Fruit fly (Drosophila melanogaster) whole organism, pupa: Measurements from ENCODE around the gene CG14770.

ENCODE experiments used
- CG10348 ChIP-seq: fragments of 200-800 bp; sonication (Bioruptor generic); IDR thresholded peaks from 2 replicates; pipeline ENCODE4 v1.3.6; 2022; ENCODE audit warnings: missing biosample characterization, missing genetic modification characterization
- CG12605 ChIP-seq: fragments of 200-800 bp; sonication (Bioruptor generic); IDR thresholded peaks from 2 replicates; pipeline ENCODE4 v1.3.6; 2022; ENCODE audit warnings: missing biosample characterization, missing genetic modification characterization
- CG13204 ChIP-seq: fragments of 200-800 bp; sonication (Bioruptor generic); optimal IDR thresholded peaks from 2 replicates; lab custom pipeline; 2018; ENCODE audit warnings: missing biosample characterization, mild to moderate bottlenecking, missing genetic modification characterization, moderate library complexity
- CG14655 ChIP-seq: fragments of 200-800 bp; sonication (Bioruptor generic); optimal IDR thresholded peaks from 3 replicates; lab custom pipeline; 2017; ENCODE audit warnings: mild to moderate bottlenecking, missing biosample characterization, missing genetic modification reagents, missing genetic modification characterization
- CG15710 ChIP-seq: fragments of 200-800 bp; sonication (Bioruptor generic); optimal IDR thresholded peaks from 2 replicates; lab custom pipeline; 2018; ENCODE audit warnings: missing biosample characterization, mild to moderate bottlenecking, missing genetic modification characterization, moderate library complexity
- CG17806 ChIP-seq: fragments of 200-800 bp; sonication (Bioruptor generic); optimal IDR thresholded peaks from 2 replicates; lab custom pipeline; 2018; ENCODE audit warnings: missing biosample characterization, mild to moderate bottlenecking, missing genetic modification characterization, moderate library complexity
- CG32121 ChIP-seq: fragments of 200-800 bp; sonication (Bioruptor generic); IDR thresholded peaks from 2 replicates; pipeline ENCODE4 v1.3.6; 2022; ENCODE audit warnings: missing biosample characterization, missing genetic modification characterization
- CG34367 ChIP-seq: fragments of 200-800 bp; sonication (Bioruptor generic); optimal IDR thresholded peaks from 2 replicates; lab custom pipeline; 2018; ENCODE audit warnings: missing biosample characterization, mild to moderate bottlenecking, missing genetic modification characterization
- CG4496 ChIP-seq: fragments of 200-800 bp; sonication (Bioruptor generic); IDR thresholded peaks from 3 replicates; pipeline ENCODE4 v1.3.6; 2022; ENCODE audit warnings: missing biosample characterization, missing genetic modification characterization
- CG8159 ChIP-seq: fragments of 200-800 bp; sonication (Bioruptor generic); optimal IDR thresholded peaks from 3 replicates; lab custom pipeline; 2018; ENCODE audit warnings: missing biosample characterization, mild to moderate bottlenecking, missing genetic modification characterization, moderate library complexity
- CG8301 ChIP-seq: fragments of 200-800 bp; sonication (Bioruptor generic); optimal IDR thresholded peaks from 2 replicates; lab custom pipeline; 2018; ENCODE audit warnings: missing biosample characterization, mild to moderate bottlenecking, missing genetic modification characterization
- CG9948 ChIP-seq: fragments of 200-800 bp; sonication (Bioruptor generic); optimal IDR thresholded peaks from 2 replicates; lab custom pipeline; 2018; ENCODE audit warnings: missing biosample characterization, mild to moderate bottlenecking, missing genetic modification characterization, moderate library complexity
- D1 ChIP-seq: fragments of 200-800 bp; sonication (Bioruptor generic); optimal IDR thresholded peaks from 2 replicates; lab custom pipeline; 2018; ENCODE audit warnings: missing biosample characterization, mild to moderate bottlenecking, missing genetic modification characterization, moderate library complexity
- EcR ChIP-seq: fragments of 200-800 bp; sonication (Bioruptor generic); optimal IDR thresholded peaks from 3 replicates; lab custom pipeline; 2019; ENCODE audit warnings: missing biosample characterization, missing genetic modification characterization, mild to moderate bottlenecking, moderate library complexity, missing genetic modification reagents
- Ets98B ChIP-seq: fragments of 200-800 bp; sonication (Bioruptor generic); IDR thresholded peaks from 2 replicates; pipeline ENCODE4 v1.3.6; 2022; ENCODE audit warnings: missing biosample characterization, missing genetic modification characterization
- Pif1A ChIP-seq: fragments of 200-800 bp; sonication (Bioruptor generic); optimal IDR thresholded peaks from 3 replicates; lab custom pipeline; 2016; ENCODE audit warnings: missing biosample characterization, missing genetic modification characterization
- Pif1B ChIP-seq: fragments of 200-800 bp; sonication (Bioruptor generic); optimal IDR thresholded peaks from 3 replicates; lab custom pipeline; 2016; ENCODE audit warnings: missing biosample characterization, missing genetic modification characterization
- Snoo ChIP-seq: fragments of 200-800 bp; sonication (Bioruptor generic); optimal IDR thresholded peaks from 3 replicates; lab custom pipeline; 2017; ENCODE audit warnings: missing biosample characterization, mild to moderate bottlenecking, missing genetic modification characterization, inconsistent platforms
- fd96Ca ChIP-seq: fragments of 200-800 bp; sonication (Bioruptor generic); IDR thresholded peaks from 3 replicates; pipeline ENCODE4 v1.3.6; 2022; ENCODE audit warnings: missing biosample characterization, missing genetic modification characterization
- gl ChIP-seq: fragments of 200-800 bp; sonication (Bioruptor generic); optimal IDR thresholded peaks from 2 replicates; lab custom pipeline; 2018; ENCODE audit warnings: missing biosample characterization, mild to moderate bottlenecking, missing genetic modification characterization
- rn ChIP-seq: fragments of 200-800 bp; sonication (Bioruptor generic); IDR thresholded peaks from 2 replicates; pipeline ENCODE4 v1.3.6; 2022; ENCODE audit warnings: missing biosample characterization, missing genetic modification characterization

The CG14770 gene

DNA sequence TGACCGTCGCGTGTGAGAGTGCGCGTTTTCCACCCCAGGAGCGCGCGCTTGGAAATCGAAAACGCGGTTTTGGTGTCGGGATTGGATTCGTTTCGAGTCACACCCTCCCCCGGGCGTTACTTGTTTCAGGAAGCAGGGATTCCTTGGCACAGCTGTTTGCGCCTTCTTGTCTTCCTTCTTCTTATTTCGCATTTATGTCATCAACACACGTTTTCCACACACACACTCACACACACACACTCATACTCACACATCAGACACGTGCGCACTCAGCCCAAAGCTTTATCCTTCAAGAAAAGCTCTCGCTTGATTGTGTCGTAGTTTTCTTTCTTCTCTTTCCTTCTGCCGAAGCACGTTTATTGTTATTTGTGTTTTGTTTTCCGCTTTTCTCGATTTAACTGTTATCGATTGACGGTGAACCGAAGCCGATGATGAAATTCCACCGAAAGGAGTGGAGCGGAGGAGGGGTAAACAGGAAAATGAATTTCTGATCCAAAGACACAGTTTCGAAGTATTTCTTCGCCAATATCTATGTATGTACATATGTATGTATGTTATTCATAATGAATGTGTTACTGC, 12.5 kb downstream of the CG14770 start:
- TF ChIP-seq CG13204 (GFP tag; lab: Kevin White, UChicago) (no peak), Pif1B (GFP tag; lab: Kevin White, UChicago) (no peak), CG9948 (no peak), D1 (no peak), CG32121 (GFP tag; lab: Robert Waterston, UW) (no peak), CG14655 (GFP tag; lab: Kevin White, UChicago) (no peak), Pif1A (GFP tag; lab: Kevin White, UChicago) (no peak), CG17806 (tag; lab: Kevin White, UChicago) (no peak), CG10348 (GFP tag; lab: Robert Waterston, UW) (no peak), Snoo (tag; lab: Kevin White, UChicago) (no peak), rn (GFP tag; lab: Robert Waterston, UW) (no peak), gl (tag; lab: Kevin White, UChicago) (no peak), CG12605 (no peak), fd96Ca (GFP tag; lab: Robert Waterston, UW) (no peak), EcR (no peak), Ets98B (GFP tag; lab: Robert Waterston, UW) (no peak)

DNA sequence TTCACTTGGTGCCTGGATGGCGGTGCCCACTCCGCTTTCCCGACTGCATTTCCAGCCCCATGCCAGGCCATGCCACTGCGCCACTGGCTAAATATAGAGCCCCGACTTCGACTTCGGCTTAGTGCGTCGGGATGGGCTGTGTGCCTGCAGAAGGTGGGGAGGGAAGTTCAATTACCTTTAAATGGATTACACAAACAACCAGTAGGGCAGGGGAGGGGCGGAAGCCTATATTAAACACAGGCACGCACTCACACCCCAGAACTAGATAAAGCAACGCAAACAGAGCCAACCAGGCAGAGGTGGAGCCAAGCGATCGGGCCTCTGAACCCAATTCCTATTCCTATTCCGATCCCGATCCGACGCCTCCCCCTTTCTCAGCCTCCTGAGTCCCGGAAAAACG, 13.4 kb downstream of the CG14770 start:
- no peak for TF ChIP-seq D1
- no peak for TF ChIP-seq Pif1A (GFP tag; lab: Kevin White, UChicago)
- peak; percentile 60 for TF ChIP-seq EcR
- TF ChIP-seq, all 21 proteins: peak for 1

DNA sequence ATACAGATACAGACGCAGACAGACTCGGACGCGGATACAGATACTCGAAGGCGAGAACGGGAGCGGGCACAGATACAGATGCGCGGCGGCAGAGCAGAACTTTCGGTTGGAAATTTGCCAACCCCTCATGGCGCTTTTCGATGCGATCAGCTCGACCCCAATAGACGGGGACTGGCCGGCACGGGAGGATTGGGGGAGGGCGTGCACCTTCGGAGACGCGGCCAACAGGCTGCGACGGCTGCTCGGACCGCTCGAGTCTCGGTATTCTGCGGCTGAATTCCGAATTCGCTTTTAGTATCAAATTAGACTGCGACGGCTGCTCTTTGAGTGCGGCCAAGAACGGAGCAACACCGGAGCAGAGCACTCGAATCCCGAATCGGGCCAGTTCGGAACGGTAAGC, 15.2 kb downstream of the CG14770 start:
- TF ChIP-seq CG13204 (GFP tag; lab: Kevin White, UChicago) (peak; percentile 14), rn (GFP tag; lab: Robert Waterston, UW) (no peak), fd96Ca (GFP tag; lab: Robert Waterston, UW) (no peak), CG10348 (GFP tag; lab: Robert Waterston, UW) (no peak), CG15710 (tag; lab: Kevin White, UChicago) (no peak)

DNA sequence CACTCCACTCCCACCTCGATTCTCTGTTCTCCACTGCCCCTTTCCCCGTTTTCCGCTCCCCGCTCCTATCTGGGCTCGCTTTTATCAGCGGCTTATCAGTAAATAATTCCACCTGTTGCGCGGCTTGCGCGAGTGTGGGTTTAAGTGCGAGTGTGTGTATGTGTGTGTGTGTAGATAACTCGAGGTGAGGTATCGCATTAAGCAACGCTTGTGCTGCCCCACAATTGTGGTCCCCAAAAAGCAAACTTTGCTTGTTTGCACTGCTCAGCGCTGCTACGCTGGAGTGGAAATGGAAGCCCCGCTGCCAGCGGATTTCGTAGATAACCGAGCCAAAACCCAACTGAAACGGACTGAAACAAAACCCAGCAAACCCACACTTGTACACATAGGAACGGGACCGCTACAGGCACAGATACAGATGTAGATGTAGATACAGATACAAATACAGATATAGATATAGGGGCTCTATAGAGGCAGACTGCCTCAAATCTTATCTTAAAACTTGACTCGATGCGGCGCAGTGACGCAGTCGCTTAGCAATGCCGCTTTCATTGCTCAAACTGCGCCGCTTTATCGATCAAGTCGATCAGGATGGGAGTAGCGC, 18.2 kb downstream of the CG14770 start:
- no peak for TF ChIP-seq EcR
- no peak for TF ChIP-seq CG14655 (GFP tag; lab: Kevin White, UChicago)
- TF ChIP-seq CG15710 (tag; lab: Kevin White, UChicago), result no peak
- TF ChIP-seq CG8159 (tag; lab: Kevin White, UChicago), result no peak
- no peak for TF ChIP-seq CG17806 (tag; lab: Kevin White, UChicago)
- TF ChIP-seq Pif1A (GFP tag; lab: Kevin White, UChicago), result no peak
- TF ChIP-seq CG8301 (tag; lab: Kevin White, UChicago), result no peak
- TF ChIP-seq D1, result no peak
- TF ChIP-seq Pif1B (GFP tag; lab: Kevin White, UChicago), result no peak
- TF ChIP-seq CG4496 (GFP tag; lab: Robert Waterston, UW), result no peak
- TF ChIP-seq CG9948, result no peak
- no peak for TF ChIP-seq Snoo (tag; lab: Kevin White, UChicago)
- TF ChIP-seq CG32121 (GFP tag; lab: Robert Waterston, UW), result no peak
- no peak for TF ChIP-seq CG13204 (GFP tag; lab: Kevin White, UChicago)
- no peak for TF ChIP-seq CG10348 (GFP tag; lab: Robert Waterston, UW)
- TF ChIP-seq Ets98B (GFP tag; lab: Robert Waterston, UW), result no peak
- TF ChIP-seq rn (GFP tag; lab: Robert Waterston, UW), result no peak
- TF ChIP-seq CG12605, result no peak
- no peak for TF ChIP-seq CG34367 (tag; lab: Kevin White, UChicago)
- TF ChIP-seq gl (tag; lab: Kevin White, UChicago), result no peak

DNA sequence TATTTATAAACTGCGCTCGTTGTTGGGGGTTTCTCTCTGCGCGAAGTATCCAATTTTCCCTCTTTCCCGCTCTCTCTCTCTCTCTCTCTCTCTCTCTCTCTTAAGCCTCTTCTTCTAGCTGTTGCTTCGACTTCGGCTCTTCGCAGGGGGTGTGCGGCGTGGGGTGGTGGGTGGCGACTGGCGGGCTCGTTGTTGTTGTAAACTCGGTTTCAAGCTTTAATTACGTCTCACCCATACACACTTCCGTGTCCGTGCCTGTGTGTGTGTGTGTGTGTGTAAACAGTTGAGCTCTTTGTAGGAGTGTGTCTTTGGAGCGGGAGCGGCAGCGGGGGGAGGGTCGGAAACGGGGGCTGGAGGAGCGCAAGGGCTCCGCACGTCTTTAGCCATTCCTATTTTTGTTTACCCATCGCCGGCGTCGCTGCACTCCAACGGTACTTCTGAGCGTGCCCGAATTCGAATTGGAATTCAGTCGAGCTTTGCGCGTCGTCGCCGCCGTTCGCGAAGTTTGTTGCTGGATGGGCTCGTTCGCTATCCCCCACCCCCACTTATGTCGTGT, 19.2 kb downstream of the CG14770 start:
- peak; percentile 21 for TF ChIP-seq EcR
- TF ChIP-seq Ets98B (GFP tag; lab: Robert Waterston, UW), result peak; percentile 6; the same call in 1 of the 2 replicates
- TF ChIP-seq CG13204 (GFP tag; lab: Kevin White, UChicago), result peak; percentile 95
- TF ChIP-seq fd96Ca (GFP tag; lab: Robert Waterston, UW), result no peak

DNA sequence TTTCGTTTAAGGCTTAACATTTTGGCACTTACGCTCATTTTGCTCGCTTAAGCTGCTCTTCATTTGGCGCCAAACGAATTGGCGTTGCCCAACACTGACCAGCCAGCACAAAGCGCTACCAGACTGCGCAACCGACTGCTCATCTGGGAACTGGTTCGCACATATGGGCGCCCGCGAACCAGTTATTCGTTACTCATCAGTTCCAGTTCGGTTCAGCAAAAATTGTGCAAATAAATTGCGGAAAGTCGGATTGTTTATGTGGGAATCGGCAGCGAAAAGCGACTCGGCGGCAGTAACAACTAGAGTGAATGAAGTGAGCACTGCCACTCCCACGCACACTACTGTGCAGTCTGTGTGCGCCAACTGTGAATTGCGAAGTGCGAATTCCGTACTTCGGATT, 23.8 kb downstream of the CG14770 start, which contains the start of gene Rilpl:
TSS of gene Rilpl (plus strand) at position 180 of the 400 bp plus-strand sequence.
- TF ChIP-seq CG4496 (GFP tag; lab: Robert Waterston, UW) (peak; percentile 41; the same call in 1 of the 3 replicates), CG12605 (no peak), CG32121 (GFP tag; lab: Robert Waterston, UW) (peak; percentile 22; the same call in 1 of the 2 replicates), CG9948 (no peak)
- TF ChIP-seq, all 21 proteins: peak for 2
